Fruit fly (Drosophila melanogaster): ENCODE results near the gene PpD3.

PpD3 gene

DNA sequence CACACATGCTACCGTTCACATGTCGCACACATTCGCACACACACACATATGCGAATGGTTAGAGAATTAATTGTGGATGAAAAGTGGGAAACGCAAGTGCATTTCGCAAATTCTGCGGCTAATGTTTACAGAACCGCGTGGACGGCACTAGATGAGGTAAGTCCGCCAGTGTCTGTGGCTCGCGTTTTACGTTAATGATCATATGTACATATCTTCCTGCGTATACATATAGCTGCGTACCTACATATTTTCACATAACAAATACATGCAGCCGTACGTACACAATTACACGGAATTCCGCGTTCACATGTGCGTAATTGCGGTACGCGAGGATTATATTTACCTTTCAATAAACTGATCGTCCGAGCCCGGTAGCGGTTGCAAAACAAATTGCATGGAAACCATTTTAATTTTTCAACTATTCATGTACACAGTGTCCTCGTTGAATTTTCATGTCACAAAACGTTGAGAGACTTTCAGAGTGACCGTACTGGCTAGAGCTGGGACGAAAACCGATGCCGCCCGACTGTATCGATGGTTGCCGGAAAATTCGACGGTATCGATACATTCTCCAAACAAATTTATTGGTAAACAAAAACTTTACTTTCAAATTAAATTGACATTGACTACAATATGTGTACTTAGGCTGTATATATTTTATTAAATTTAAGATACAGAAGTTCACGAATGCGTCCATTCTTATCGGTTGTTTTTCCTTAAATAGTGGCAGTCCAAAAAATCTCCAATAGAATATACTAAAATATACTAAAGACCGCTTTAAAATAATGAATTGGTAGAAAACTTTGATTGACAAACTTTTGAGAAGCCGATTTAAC lies 22.3 kb upstream of the PpD3 start, which contains the start of gene hyd:
hyd (minus strand) TSS at position 495 of the 836 bp plus-strand sequence.
- TF ChIP-seq tll (GFP tag; optimal IDR thresholded peaks at IDR 0.05) (no peak), Myb (GFP tag; optimal IDR thresholded peaks at IDR 0.05) (peak; percentile 76), nerfin-2 (GFP tag; IDR thresholded peaks at IDR 0.05; ENCODE audit: partially characterized antibody) (peak; percentile 61; the same call in 1 of the 2 replicates), CG1233 (GFP tag; optimal IDR thresholded peaks at IDR 0.05) (no peak), MTF-1 (GFP tag; optimal IDR thresholded peaks at IDR 0.05; ENCODE audit: borderline replicate concordance) (no peak), CG17829 (tag; optimal IDR thresholded peaks at IDR 0.05) (peak; percentile 53), pzg (GFP tag; optimal IDR thresholded peaks at IDR 0.05) (peak; percentile 83), HLHmδ (GFP tag; optimal IDR thresholded peaks at IDR 0.05) (no peak), CG10462 (GFP tag; optimal IDR thresholded peaks at IDR 0.05) (no peak), CG8359 (GFP tag; optimal IDR thresholded peaks at IDR 0.05; ENCODE audit: borderline replicate concordance) (no peak), NFAT (GFP tag; IDR thresholded peaks at IDR 0.05) (no peak), CG3407 (GFP tag; optimal IDR thresholded peaks at IDR 0.05) (no peak), peb (GFP tag; IDR thresholded peaks at IDR 0.05) (no peak), pita (GFP tag; optimal IDR thresholded peaks at IDR 0.05) (peak; percentile 29), Dp (GFP tag; optimal IDR thresholded peaks at IDR 0.05) (peak; percentile 57), Six4 (GFP tag; optimal IDR thresholded peaks at IDR 0.05) (no peak), CG2120 (GFP tag; optimal IDR thresholded peaks at IDR 0.05) (no peak), CG9609 (GFP tag; optimal IDR thresholded peaks at IDR 0.05) (no peak), Xbp1 (GFP tag; optimal IDR thresholded peaks at IDR 0.05) (peak; percentile 15), CG2129 (GFP tag; IDR thresholded peaks at IDR 0.05; ENCODE audit: partially characterized antibody) (peak; percentile 77), CG9797 (GFP tag; optimal IDR thresholded peaks at IDR 0.05) (peak; percentile 88), Bgb (GFP tag; IDR thresholded peaks at IDR 0.05; ENCODE audit: partially characterized antibody) (peak; percentile 85), twi (tag; optimal IDR thresholded peaks at IDR 0.05) (no peak), onecut (GFP tag; IDR thresholded peaks at IDR 0.05) (no peak), Sin3A (optimal IDR thresholded peaks at IDR 0.05) (peak; percentile 70), hb (GFP tag; IDR thresholded peaks at IDR 0.05; ENCODE audit: partially characterized antibody) (peak; percentile 74; the same call in 2 of the 3 replicates), bcd (GFP tag; optimal IDR thresholded peaks at IDR 0.05) (no peak), Dll (GFP tag; IDR thresholded peaks at IDR 0.05; ENCODE audit: partially characterized antibody) (peak; percentile 92), CG2199 (GFP tag; IDR thresholded peaks at IDR 0.05) (no peak), HmgZ (tag; optimal IDR thresholded peaks at IDR 0.05) (peak; percentile 28), row (GFP tag; IDR thresholded peaks at IDR 0.05) (peak; percentile 48; the same call in 2 of the 3 replicates), MESR4 (GFP tag; optimal IDR thresholded peaks at IDR 0.05) (peak; percentile 92), CG16813 (GFP tag; IDR thresholded peaks at IDR 0.05; ENCODE audit: partially characterized antibody) (peak; percentile 87), gfzf (GFP tag; optimal IDR thresholded peaks at IDR 0.05) (peak; percentile 61), CG7556 (GFP tag; optimal IDR thresholded peaks at IDR 0.05) (no peak), CG9932 (GFP tag; IDR thresholded peaks at IDR 0.05) (peak; percentile 45), BEAF-32 (GFP tag; optimal IDR thresholded peaks at IDR 0.05) (peak; percentile 92), usp (GFP tag; optimal IDR thresholded peaks at IDR 0.05) (no peak), lmd (GFP tag; IDR thresholded peaks at IDR 0.05) (no peak), wor (GFP tag; IDR thresholded peaks at IDR 0.05) (no peak), tgo (GFP tag; IDR thresholded peaks at IDR 0.05) (no peak), CG17186 (GFP tag; optimal IDR thresholded peaks at IDR 0.05) (peak; percentile 24), tna (GFP tag; IDR thresholded peaks at IDR 0.05; ENCODE audit: partially characterized antibody) (peak; percentile 77), nau (GFP tag; optimal IDR thresholded peaks at IDR 0.05) (no peak), Scr (GFP tag; IDR thresholded peaks at IDR 0.05; ENCODE audit: partially characterized antibody) (peak; percentile 88), CG4617 (GFP tag; optimal IDR thresholded peaks at IDR 0.05; ENCODE audit: borderline replicate concordance) (peak; percentile 88), schlank (tag; optimal IDR thresholded peaks at IDR 0.05) (no peak), CG16863 (GFP tag; optimal IDR thresholded peaks at IDR 0.05) (peak; percentile 24)

Measured in whole organism, embryonic.